Worm (Caenorhabditis elegans) whole organism, young adult: ENCODE data around the gene W04E12.4.
A peak's percentile ranks its signal among the peaks of the same experiment; 100 is the strongest.
"Not testable (repeated sequence)": the region's sequence is repeated elsewhere in the genome, so short reads cannot be mapped to it uniquely, and the experiment has no call there.

Experiments used
- B0035.1 ChIP-seq: sonication (generic microtip); optimal IDR thresholded peaks from 2 replicates; lab custom pipeline; 2016; ENCODE audit warnings: missing genetic modification characterization, mild to moderate bottlenecking, missing compliant biosample characterization, missing genotype, missing genetic modification reagents
- B0336.3 ChIP-seq: fragments of 200-800 bp; sonication (Bioruptor generic); IDR thresholded peaks from 2 replicates; pipeline ENCODE4 v1.3.6; 2022; ENCODE audit warnings: missing genetic modification characterization, missing compliant biosample characterization
- C17E4.6 ChIP-seq: fragments of 200-800 bp; sonication (Bioruptor generic); IDR thresholded peaks from 2 replicates; pipeline ENCODE4 v1.3.6; 2022; ENCODE audit warnings: missing genetic modification reagents, missing genetic modification characterization, missing compliant biosample characterization
- F39B2.1 ChIP-seq: fragments of 200-800 bp; sonication (Bioruptor generic); IDR thresholded peaks from 2 replicates; pipeline ENCODE4 v1.3.6; 2022; ENCODE audit warnings: missing genetic modification reagents, missing genetic modification characterization, missing compliant biosample characterization
- F52B5.7 ChIP-seq: sonication (generic microtip); optimal IDR thresholded peaks from 2 replicates; lab custom pipeline; 2016; ENCODE audit warnings: mild to moderate bottlenecking, missing genetic modification characterization, missing compliant biosample characterization
- F57A8.1 ChIP-seq: fragments of 200-800 bp; sonication (Bioruptor generic); optimal IDR thresholded peaks from 2 replicates; lab custom pipeline; 2018; ENCODE audit warnings: mild to moderate bottlenecking, missing genetic modification characterization, moderate library complexity, missing compliant biosample characterization
- Y67H2A.10 ChIP-seq: fragments of 200-800 bp; sonication (Bioruptor generic); conservative IDR thresholded peaks from 2 replicates; pipeline ENCODE4 v1.3.6; 2022; ENCODE audit warnings: missing genetic modification reagents, missing genetic modification characterization, missing compliant biosample characterization
- Y79H2A.3 ChIP-seq: fragments of 200-800 bp; sonication (Bioruptor generic); conservative IDR thresholded peaks from 2 replicates; pipeline ENCODE4 v1.3.6; 2022; ENCODE audit warnings: missing genetic modification reagents, missing genetic modification characterization, missing compliant biosample characterization
- aptf-3 ChIP-seq: fragments of 200-800 bp; sonication (Bioruptor generic); IDR thresholded peaks from 2 replicates; pipeline ENCODE4 v1.3.6; 2022; ENCODE audit warnings: missing genetic modification characterization, missing compliant biosample characterization
- attf-5 ChIP-seq: fragments of 200-800 bp; sonication (Bioruptor generic); optimal IDR thresholded peaks from 2 replicates; lab custom pipeline; 2018; ENCODE audit warnings: mild to moderate bottlenecking, missing genetic modification characterization, missing compliant biosample characterization
- attf-6 ChIP-seq: fragments of 200-800 bp; sonication (Bioruptor generic); IDR thresholded peaks from 2 replicates; pipeline ENCODE4 v1.3.6; 2022; ENCODE audit warnings: missing genetic modification reagents, missing genetic modification characterization, missing compliant biosample characterization
- bed-2 ChIP-seq: fragments of 200-800 bp; sonication (Bioruptor generic); IDR thresholded peaks from 2 replicates; pipeline ENCODE4 v1.3.6; 2022; ENCODE audit warnings: missing genetic modification reagents, missing genetic modification characterization, missing compliant biosample characterization
- ccch-3 ChIP-seq: fragments of 200-800 bp; sonication (Bioruptor generic); optimal IDR thresholded peaks from 2 replicates; lab custom pipeline; 2018; ENCODE audit warnings: mild to moderate bottlenecking, missing genetic modification characterization, missing compliant biosample characterization
- cebp-2 ChIP-seq: fragments of 200-800 bp; sonication (Bioruptor generic); IDR thresholded peaks from 2 replicates; pipeline ENCODE4 v1.3.6; 2022; ENCODE audit warnings: missing genetic modification characterization, missing compliant biosample characterization
- ceh-79 ChIP-seq: sonication (generic microtip); optimal IDR thresholded peaks from 2 replicates; lab custom pipeline; 2017; ENCODE audit warnings: mild to moderate bottlenecking, missing genetic modification characterization, missing compliant biosample characterization
- dox-1 ChIP-seq: fragments of 200-800 bp; sonication (Bioruptor generic); IDR thresholded peaks from 2 replicates; pipeline ENCODE4 v1.3.6; 2022; ENCODE audit warnings: missing genetic modification reagents, missing genetic modification characterization, missing compliant biosample characterization
- dpff-1 ChIP-seq: sonication (generic microtip); optimal IDR thresholded peaks from 2 replicates; lab custom pipeline; 2017; ENCODE audit warnings: mild to moderate bottlenecking, missing genetic modification characterization, missing compliant biosample characterization
- dpl-1 ChIP-seq: fragments of 150-350 bp; optimal IDR thresholded peaks from 2 replicates; lab custom pipeline; 2014; ENCODE audit warnings: missing biosample characterization, missing genetic modification reagents, missing genetic modification characterization
- egl-18 ChIP-seq: fragments of 200-800 bp; sonication (Bioruptor generic); IDR thresholded peaks from 2 replicates; pipeline ENCODE4 v1.3.6; 2022; ENCODE audit warnings: missing genetic modification reagents, missing genetic modification characterization, missing compliant biosample characterization
- him-1 ChIP-seq: sonication (generic microtip); optimal IDR thresholded peaks from 2 replicates; lab custom pipeline; 2016; ENCODE audit warnings: missing genotype, missing genetic modification reagents, missing genetic modification characterization, missing compliant biosample characterization
- hmg-1.2 ChIP-seq: fragments of 200-800 bp; sonication (Bioruptor generic); IDR thresholded peaks from 2 replicates; pipeline ENCODE4 v1.3.6; 2022; ENCODE audit warnings: missing genetic modification reagents, missing genetic modification characterization, missing compliant biosample characterization
- hmg-20 ChIP-seq: fragments of 200-800 bp; sonication (Bioruptor generic); IDR thresholded peaks from 2 replicates; pipeline ENCODE4 v1.3.6; 2022; ENCODE audit warnings: missing genetic modification reagents, missing genetic modification characterization, missing compliant biosample characterization
- hrde-1 ChIP-seq: sonication (generic microtip); optimal IDR thresholded peaks from 2 replicates; lab custom pipeline; 2016; ENCODE audit warnings: missing genetic modification characterization, mild to moderate bottlenecking, missing compliant biosample characterization, moderate library complexity, missing genotype, missing genetic modification reagents, borderline replicate concordance
- let-526 ChIP-seq: fragments of 200-800 bp; sonication (Bioruptor generic); IDR thresholded peaks from 2 replicates; pipeline ENCODE4 v1.3.6; 2022; ENCODE audit warnings: missing genetic modification reagents, missing genetic modification characterization, missing compliant biosample characterization
- mel-28 ChIP-seq: sonication (generic microtip); optimal IDR thresholded peaks from 2 replicates; lab custom pipeline; 2016; ENCODE audit warnings: borderline replicate concordance, mild to moderate bottlenecking, missing genetic modification characterization, missing compliant biosample characterization
- pbrm-1 ChIP-seq: fragments of 200-800 bp; sonication (Bioruptor generic); IDR thresholded peaks from 2 replicates; pipeline ENCODE4 v1.3.6; 2022; ENCODE audit warnings: missing genetic modification reagents, missing genetic modification characterization, missing compliant biosample characterization
- pha-4 ChIP-seq: fragments of 150-350 bp; sonication (generic microtip); optimal IDR thresholded peaks from 2 replicates; lab custom pipeline; 2014; ENCODE audit warnings: missing biosample characterization, missing genetic modification reagents, missing genetic modification characterization
- rcor-1 ChIP-seq: fragments of 200-800 bp; sonication (Bioruptor generic); IDR thresholded peaks from 2 replicates; pipeline ENCODE4 v1.3.6; 2022; ENCODE audit warnings: missing genetic modification reagents, missing genetic modification characterization, missing compliant biosample characterization
- rec-8 ChIP-seq, 2 experiments: sonication (generic microtip); optimal IDR thresholded peaks; 2 replicates each; lab custom pipeline; 2016; ENCODE audit warnings: mild to moderate bottlenecking in 2 of 2, missing genetic modification characterization in 2 of 2, missing genetic modification reagents in 2 of 2, missing genotype in 2 of 2, missing biosample characterization in 1 of 2, missing compliant biosample characterization in 1 of 2, moderate library complexity in 1 of 2
- snpc-3.4 ChIP-seq: sonication (generic microtip); optimal IDR thresholded peaks from 2 replicates; lab custom pipeline; 2017; ENCODE audit warnings: missing genetic modification characterization, mild to moderate bottlenecking, missing compliant biosample characterization, antibody characterized with exemption, moderate library complexity, missing genotype, missing genetic modification reagents
- tbp1 ChIP-seq: fragments of 200-800 bp; sonication (Bioruptor generic); optimal IDR thresholded peaks from 2 replicates; lab custom pipeline; 2018; ENCODE audit warnings: mild to moderate bottlenecking, missing genetic modification characterization, missing compliant biosample characterization
- unc-62 ChIP-seq: fragments of 150-350 bp; optimal IDR thresholded peaks from 2 replicates; lab custom pipeline; 2014; ENCODE audit warnings: missing biosample characterization, missing genetic modification reagents, missing genetic modification characterization
- ztf-28 ChIP-seq: fragments of 200-800 bp; sonication (Bioruptor generic); IDR thresholded peaks from 2 replicates; pipeline ENCODE4 v1.3.6; 2022; ENCODE audit warnings: missing genetic modification reagents, missing genetic modification characterization, missing compliant biosample characterization

The W04E12.4 gene

DNA sequence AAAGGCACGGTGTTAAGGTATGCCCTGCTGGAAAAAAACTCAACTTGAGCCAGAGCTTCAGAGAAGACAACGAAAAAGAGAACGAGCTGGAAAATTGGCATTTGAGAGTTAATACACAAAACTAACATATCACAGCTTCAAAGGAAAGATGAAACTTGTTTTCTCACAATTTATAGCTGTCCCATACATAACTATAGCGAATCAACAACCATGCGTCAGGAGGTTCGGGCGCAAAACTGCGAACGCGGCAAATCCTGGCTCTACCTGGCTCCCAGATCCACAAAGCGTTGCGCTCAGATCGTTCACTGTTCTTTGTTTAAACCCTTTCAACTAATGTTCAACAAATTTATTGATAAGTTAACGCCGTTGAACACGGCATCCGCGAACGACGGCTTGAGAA is 32.9 kb upstream of the W04E12.4 start, which contains the start of gene Y43F8C.15:
Y43F8C.15 (minus strand) TSS at position 101 of the 400 bp plus-strand sequence.
- not testable (repeated sequence) for TF ChIP-seq dpl-1 (GFP tag; lab: Kevin White, UChicago); snpc-3.4 (tag; lab: Kevin White, UChicago); pbrm-1

DNA sequence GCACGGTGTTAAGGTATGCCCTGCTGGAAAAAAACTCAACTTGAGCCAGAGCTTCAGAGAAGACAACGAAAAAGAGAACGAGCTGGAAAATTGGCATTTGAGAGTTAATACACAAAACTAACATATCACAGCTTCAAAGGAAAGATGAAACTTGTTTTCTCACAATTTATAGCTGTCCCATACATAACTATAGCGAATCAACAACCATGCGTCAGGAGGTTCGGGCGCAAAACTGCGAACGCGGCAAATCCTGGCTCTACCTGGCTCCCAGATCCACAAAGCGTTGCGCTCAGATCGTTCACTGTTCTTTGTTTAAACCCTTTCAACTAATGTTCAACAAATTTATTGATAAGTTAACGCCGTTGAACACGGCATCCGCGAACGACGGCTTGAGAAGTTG is 31.8 kb upstream of the W04E12.4 start, which contains the start of gene Y43F8C.23:
Y43F8C.23 (minus strand) TSS at position 101 of the 400 bp plus-strand sequence.
- TF ChIP-seq ceh-79; aptf-3 (GFP tag; lab: Robert Waterston, UW); hmg-20: not testable (repeated sequence)

DNA sequence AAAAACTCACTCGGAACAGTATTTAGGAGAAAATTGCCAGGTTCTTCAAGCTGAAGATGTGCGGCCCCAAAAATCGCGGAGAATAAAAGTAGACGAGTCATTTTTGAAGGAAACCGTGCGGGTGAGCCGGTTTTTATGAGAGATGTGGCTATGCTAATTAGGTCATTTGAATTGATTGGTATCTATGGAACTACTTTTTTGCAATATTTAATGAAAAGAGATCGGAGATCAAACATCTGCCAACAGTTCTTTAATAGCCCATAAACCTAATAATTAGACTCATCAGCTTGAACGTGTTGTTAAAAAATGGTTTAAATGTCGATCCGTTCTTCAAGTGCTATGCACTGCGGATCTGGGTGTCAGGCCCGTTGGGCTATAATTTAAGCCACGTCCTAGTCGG is 28.0 kb upstream of the W04E12.4 start, which contains the start of gene Y43F8C.16:
Y43F8C.16 (minus strand) TSS at position 101 of the 400 bp plus-strand sequence.
- TF ChIP-seq C17E4.6 (GFP tag; lab: Robert Waterston, UW), result no peak
- no peak for TF ChIP-seq Y79H2A.3
- no peak for TF ChIP-seq B0035.1 (tag; lab: Kevin White, UChicago)
- TF ChIP-seq attf-5, result no peak
- TF ChIP-seq F57A8.1 (GFP tag; lab: Kevin White, UChicago), result no peak
- TF ChIP-seq hmg-1.2 (GFP tag; lab: Robert Waterston, UW), result no peak
- no peak for TF ChIP-seq F39B2.1 (GFP tag; lab: Robert Waterston, UW)
- TF ChIP-seq pha-4, result no peak
- no peak for TF ChIP-seq Y67H2A.10 (GFP tag; lab: Robert Waterston, UW)
- TF ChIP-seq bed-2 (GFP tag; lab: Robert Waterston, UW), result no peak
- TF ChIP-seq F52B5.7, result no peak
- no peak for TF ChIP-seq ccch-3 (GFP tag; lab: Kevin White, UChicago)
- no peak for TF ChIP-seq dpff-1
- no peak for TF ChIP-seq rcor-1 (GFP tag; lab: Robert Waterston, UW)
- no peak for TF ChIP-seq ztf-28 (GFP tag; lab: Robert Waterston, UW)
- no peak for TF ChIP-seq him-1
- no peak for TF ChIP-seq rec-8 (tag; optimal IDR thresholded peaks at IDR 0.05; lab: Kevin White, UChicago)
- TF ChIP-seq B0336.3 (GFP tag; lab: Robert Waterston, UW), result no peak
- TF ChIP-seq hrde-1 (tag; lab: Kevin White, UChicago), result no peak

DNA sequence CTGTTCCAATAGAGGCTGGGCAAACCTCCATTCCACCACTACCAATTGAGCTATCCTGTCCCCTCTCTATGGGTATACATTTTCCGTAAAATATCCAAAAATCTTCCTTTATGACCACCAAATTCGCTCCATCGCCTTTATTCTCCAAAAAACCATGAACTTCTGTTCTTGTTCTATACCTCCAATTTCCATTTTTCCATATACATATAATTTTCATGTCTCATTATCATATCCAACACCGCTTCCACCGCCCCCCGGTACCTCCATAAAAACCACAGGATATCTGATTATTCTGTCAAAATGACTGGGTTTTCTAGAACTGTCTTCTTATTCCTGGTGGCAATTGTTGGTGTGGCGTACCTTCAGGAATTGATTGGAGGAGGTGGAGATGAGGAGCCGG is 27.6 kb upstream of the W04E12.4 start, which contains the start of gene Y43F8C.17:
Y43F8C.17 (plus strand) TSS at position 301 of the 400 bp plus-strand sequence.
- TF ChIP-seq tbp1 (GFP tag; lab: Kevin White, UChicago), result no peak
- TF ChIP-seq mel-28 (tag; lab: Kevin White, UChicago), result no peak
- TF ChIP-seq unc-62 (GFP tag; lab: Kevin White, UChicago), result no peak
- TF ChIP-seq egl-18, result no peak
- 0 out of 2 replicates have a peak, but pooled peaks have one; percentile 43 for TF ChIP-seq cebp-2 (GFP tag; lab: Robert Waterston, UW)
- no peak for TF ChIP-seq let-526 (GFP tag; lab: Robert Waterston, UW)
- TF ChIP-seq dox-1 (GFP tag; lab: Robert Waterston, UW), result no peak
- TF ChIP-seq attf-6 (GFP tag; lab: Robert Waterston, UW), result no peak
